Fruit fly (Drosophila melanogaster): Measurements from ENCODE around the gene fru.

DNA sequence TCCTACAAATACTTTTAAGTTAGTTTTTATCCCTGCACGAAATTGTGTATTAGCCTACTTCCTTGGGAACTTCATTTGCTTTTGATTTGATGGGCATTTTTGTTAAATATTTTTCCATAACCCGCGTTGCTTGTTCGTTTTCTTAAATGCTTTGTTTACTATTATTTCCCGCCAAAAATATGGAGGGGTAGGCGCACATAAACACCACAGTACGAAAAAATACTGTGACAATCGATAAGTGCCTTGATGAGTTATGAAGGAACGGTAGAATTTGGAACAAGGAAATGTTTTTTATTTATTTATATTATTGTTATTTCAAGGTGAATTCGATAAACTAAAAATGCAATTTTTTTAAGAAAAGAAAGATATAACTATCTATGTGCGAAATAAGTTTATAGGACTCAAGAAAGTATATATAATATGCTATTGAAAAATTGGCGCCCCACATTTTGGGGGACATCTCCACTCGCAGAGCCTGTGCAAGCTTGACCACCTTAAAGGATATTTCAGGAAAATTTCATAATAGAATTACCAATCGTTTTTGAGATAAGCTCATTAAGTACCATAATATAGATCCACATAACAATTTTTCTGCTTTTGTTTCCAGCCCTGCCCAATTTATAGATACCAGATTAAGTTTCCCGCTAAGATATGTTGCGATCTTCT, 179.3 kb downstream of the fru start, which contains the start of the genes WRNexo and Nup43:
- TF ChIP-seq CTCF (optimal IDR thresholded peaks at IDR 0.05) (no peak), CG8478 (optimal IDR thresholded peaks at IDR 0.05) (no peak)
